Fruit fly (Drosophila melanogaster): ENCODE data around the gene dpr9.

DNA sequence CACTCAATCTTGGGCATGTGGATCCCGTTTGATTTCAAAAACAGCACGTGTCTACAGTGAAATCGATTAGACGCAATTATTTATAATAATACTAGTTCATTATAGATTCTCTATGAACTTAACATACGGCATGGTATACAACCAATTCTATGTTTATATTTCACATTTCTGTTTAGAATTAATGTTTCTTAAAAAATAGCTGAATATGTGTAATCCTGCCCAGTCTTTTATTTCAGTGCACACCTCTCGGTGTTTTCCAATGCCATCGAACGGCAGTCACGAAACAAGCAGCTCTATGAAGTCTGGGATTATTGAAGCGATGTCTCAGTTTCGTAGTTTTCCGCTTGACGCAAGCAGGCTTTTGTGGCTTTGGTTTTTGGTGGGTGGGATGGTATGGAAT lies 40.8 kb upstream of the dpr9 start:
- no peak for TF ChIP-seq CG8478 (optimal IDR thresholded peaks at IDR 0.05)
- TF ChIP-seq EcR (GFP tag; optimal IDR thresholded peaks at IDR 0.05), result no peak
- no peak for TF ChIP-seq pan (optimal IDR thresholded peaks at IDR 0.05)
- no peak for TF ChIP-seq usp (GFP tag; optimal IDR thresholded peaks at IDR 0.05)

Data from whole organism.